Fruit fly (Drosophila melanogaster) whole organism, embryonic: Measurements from ENCODE around the gene CG32073.
A peak's percentile ranks its signal among the peaks of the same experiment; 100 is the strongest.

Experiments used
- Antp ChIP-seq: fragments of 200-800 bp; sonication (Bioruptor generic); optimal IDR thresholded peaks from 3 replicates; lab custom pipeline; 2016; ENCODE audit warnings: missing biosample characterization, missing genetic modification characterization
- B-H1 ChIP-seq: fragments of 200-800 bp; sonication (Bioruptor generic); IDR thresholded peaks from 3 replicates; pipeline ENCODE4 v1.3.6; 2022; ENCODE audit warnings: missing biosample characterization, missing genetic modification characterization
- Bdp1 ChIP-seq: fragments of 200-800 bp; sonication (Bioruptor generic); optimal IDR thresholded peaks from 3 replicates; lab custom pipeline; 2016; ENCODE audit warnings: missing biosample characterization, missing genetic modification characterization
- CG10321 ChIP-seq: fragments of 200-800 bp; sonication (Bioruptor generic); IDR thresholded peaks from 2 replicates; pipeline ENCODE4 v1.3.6; 2022; ENCODE audit warnings: missing biosample characterization, missing genetic modification characterization
- CG10565 ChIP-seq: fragments of 200-800 bp; sonication (Bioruptor generic); optimal IDR thresholded peaks from 3 replicates; lab custom pipeline; 2016; ENCODE audit warnings: missing biosample characterization, mild to moderate bottlenecking, missing genetic modification characterization
- CG11560 ChIP-seq: fragments of 200-800 bp; sonication (Bioruptor generic); IDR thresholded peaks from 3 replicates; pipeline ENCODE4 v1.3.6; 2022; ENCODE audit warnings: missing biosample characterization, missing genetic modification characterization
- CG1529 ChIP-seq: fragments of 200-800 bp; sonication (Bioruptor generic); optimal IDR thresholded peaks from 3 replicates; lab custom pipeline; 2018; ENCODE audit warnings: missing biosample characterization, missing genetic modification characterization
- CG1832 ChIP-seq: fragments of 200-800 bp; sonication (Bioruptor generic); optimal IDR thresholded peaks from 2 replicates; lab custom pipeline; 2017; ENCODE audit warnings: missing biosample characterization, mild to moderate bottlenecking, missing genetic modification characterization, inconsistent platforms
- CG30403 ChIP-seq: fragments of 200-800 bp; sonication (Bioruptor generic); optimal IDR thresholded peaks from 3 replicates; lab custom pipeline; 2016; ENCODE audit warnings: missing biosample characterization, missing genetic modification characterization
- CG3407 ChIP-seq: fragments of 200-800 bp; sonication (Bioruptor generic); optimal IDR thresholded peaks from 2 replicates; lab custom pipeline; 2018; ENCODE audit warnings: missing biosample characterization, mild to moderate bottlenecking, missing genetic modification characterization
- CG4730 ChIP-seq: fragments of 200-800 bp; sonication (Bioruptor generic); IDR thresholded peaks from 2 replicates; pipeline ENCODE4 v1.3.6; 2022; ENCODE audit warnings: missing biosample characterization, missing genetic modification characterization
- CG5180 ChIP-seq: fragments of 200-800 bp; sonication (Bioruptor generic); optimal IDR thresholded peaks from 3 replicates; lab custom pipeline; 2017; ENCODE audit warnings: missing biosample characterization, missing genetic modification characterization, mild to moderate bottlenecking, moderate library complexity, missing genetic modification reagents
- CG5953 ChIP-seq: fragments of 200-800 bp; sonication (Bioruptor generic); IDR thresholded peaks from 2 replicates; pipeline ENCODE4 v1.3.6; 2022; ENCODE audit warnings: missing biosample characterization, missing genetic modification characterization
- CG6765 ChIP-seq: fragments of 200-800 bp; sonication (Bioruptor generic); optimal IDR thresholded peaks from 3 replicates; lab custom pipeline; 2017; ENCODE audit warnings: missing biosample characterization, mild to moderate bottlenecking, missing genetic modification characterization
- CG9817 ChIP-seq: fragments of 200-800 bp; sonication (Bioruptor generic); optimal IDR thresholded peaks from 2 replicates; lab custom pipeline; 2018; ENCODE audit warnings: missing biosample characterization, mild to moderate bottlenecking, missing genetic modification characterization, moderate library complexity
- CG9932 ChIP-seq: fragments of 200-800 bp; sonication (Bioruptor generic); IDR thresholded peaks from 2 replicates; pipeline ENCODE4 v1.3.6; 2022; ENCODE audit warnings: missing biosample characterization, missing genetic modification characterization
- D19A ChIP-seq: fragments of 200-800 bp; optimal IDR thresholded peaks from 3 replicates; lab custom pipeline; 2019; ENCODE audit warnings: missing biosample characterization, mild to moderate bottlenecking, missing genetic modification characterization, moderate library complexity
- Doc3 ChIP-seq: fragments of 200-800 bp; sonication (Bioruptor generic); IDR thresholded peaks from 3 replicates; pipeline ENCODE4 v1.3.6; 2022; ENCODE audit warnings: missing biosample characterization, missing genetic modification characterization; ENCODE audit not compliant: partially characterized antibody
- Gsc ChIP-seq: fragments of 200-800 bp; sonication (Bioruptor generic); IDR thresholded peaks from 2 replicates; pipeline ENCODE4 v1.3.6; 2022; ENCODE audit warnings: missing biosample characterization, missing genetic modification characterization
- Gug ChIP-seq: fragments of 200-800 bp; sonication (Bioruptor generic); IDR thresholded peaks from 4 replicates; pipeline ENCODE4 v1.3.6; 2022; ENCODE audit warnings: missing biosample characterization, missing genetic modification characterization
- H2.0 ChIP-seq: fragments of 200-800 bp; sonication (Bioruptor generic); IDR thresholded peaks from 2 replicates; pipeline ENCODE4 v1.3.6; 2022; ENCODE audit warnings: missing biosample characterization, missing genetic modification characterization
- HLH54F ChIP-seq: fragments of 200-800 bp; sonication (Bioruptor generic); optimal IDR thresholded peaks from 3 replicates; lab custom pipeline; 2016; ENCODE audit warnings: missing biosample characterization, missing genetic modification characterization
- Hmr ChIP-seq: fragments of 200-800 bp; sonication (Bioruptor generic); optimal IDR thresholded peaks from 3 replicates; lab custom pipeline; 2017; ENCODE audit warnings: mild to moderate bottlenecking, missing biosample characterization, missing genetic modification reagents, missing genetic modification characterization
- Lhr ChIP-seq: fragments of 200-800 bp; sonication (Bioruptor generic); optimal IDR thresholded peaks from 3 replicates; lab custom pipeline; 2017; ENCODE audit warnings: mild to moderate bottlenecking, missing biosample characterization, missing genetic modification reagents, missing genetic modification characterization
- MBD-R2 ChIP-seq: fragments of 200-800 bp; sonication (Bioruptor generic); IDR thresholded peaks from 2 replicates; pipeline ENCODE4 v1.3.6; 2022; ENCODE audit warnings: missing biosample characterization, missing genetic modification characterization
- Opbp ChIP-seq: fragments of 200-800 bp; sonication (Bioruptor generic); IDR thresholded peaks from 3 replicates; pipeline ENCODE4 v1.3.6; 2022; ENCODE audit warnings: missing biosample characterization, missing genetic modification characterization; ENCODE audit not compliant: partially characterized antibody
- Optix ChIP-seq: fragments of 200-800 bp; sonication (Bioruptor generic); IDR thresholded peaks from 3 replicates; pipeline ENCODE4 v1.3.6; 2022; ENCODE audit warnings: missing biosample characterization, missing genetic modification characterization
- Ptx1 ChIP-seq: fragments of 200-800 bp; sonication (Bioruptor generic); IDR thresholded peaks from 2 replicates; pipeline ENCODE4 v1.3.6; 2022; ENCODE audit warnings: missing biosample characterization, missing genetic modification characterization
- ac ChIP-seq: fragments of 200-800 bp; sonication (Bioruptor generic); optimal IDR thresholded peaks from 3 replicates; lab custom pipeline; 2017; ENCODE audit warnings: missing biosample characterization, mild to moderate bottlenecking, missing genetic modification characterization
- ara ChIP-seq: fragments of 200-800 bp; sonication (Bioruptor generic); IDR thresholded peaks from 2 replicates; pipeline ENCODE4 v1.3.6; 2022; ENCODE audit warnings: missing biosample characterization, missing genetic modification characterization
- ase ChIP-seq: fragments of 200-800 bp; sonication (Bioruptor generic); IDR thresholded peaks from 3 replicates; pipeline ENCODE4 v1.3.6; 2022; ENCODE audit warnings: missing biosample characterization, missing genetic modification characterization
- ash1 ChIP-seq: fragments of 200-800 bp; sonication (Bioruptor generic); optimal IDR thresholded peaks from 2 replicates; lab custom pipeline; 2018; ENCODE audit warnings: missing biosample characterization, mild to moderate bottlenecking, missing genetic modification characterization
- cg ChIP-seq: fragments of 200-800 bp; sonication (Bioruptor generic); optimal IDR thresholded peaks from 3 replicates; lab custom pipeline; 2019; ENCODE audit warnings: missing biosample characterization, mild to moderate bottlenecking, missing genetic modification characterization, moderate library complexity
- chinmo ChIP-seq: fragments of 200-800 bp; sonication (Bioruptor generic); IDR thresholded peaks from 4 replicates; pipeline ENCODE4 v1.3.6; 2022; ENCODE audit warnings: missing biosample characterization, missing genetic modification characterization; ENCODE audit not compliant: partially characterized antibody
- corto ChIP-seq: fragments of 200-800 bp; sonication (Bioruptor generic); optimal IDR thresholded peaks from 2 replicates; lab custom pipeline; 2016; ENCODE audit warnings: missing biosample characterization, mild to moderate bottlenecking, missing genetic modification characterization, moderate library complexity
- crp ChIP-seq, 2 experiments: fragments of 200-800 bp; sonication (Bioruptor generic); optimal IDR thresholded peaks; 2 replicates in 1 of 2; 3 replicates in 1 of 2; lab custom pipeline; 2017; ENCODE audit warnings: missing biosample characterization in 2 of 2, missing genetic modification characterization in 2 of 2, mild to moderate bottlenecking in 1 of 2, moderate library complexity in 1 of 2
- dmrt11E ChIP-seq: fragments of 200-800 bp; sonication (Bioruptor generic); optimal IDR thresholded peaks from 3 replicates; lab custom pipeline; 2018; ENCODE audit warnings: missing biosample characterization, mild to moderate bottlenecking, missing genetic modification characterization, moderate library complexity
- dpn ChIP-seq, 2 experiments: fragments of 200-800 bp; sonication (Bioruptor generic); optimal IDR thresholded peaks; 3 replicates each; lab custom pipeline; 2016; ENCODE audit warnings: missing biosample characterization in 2 of 2, missing genetic modification characterization in 2 of 2
- fru ChIP-seq: fragments of >200 bp; optimal IDR thresholded peaks from 2 replicates; lab custom pipeline; 2017
- gsb ChIP-seq: fragments of 200-800 bp; sonication (Bioruptor generic); IDR thresholded peaks from 2 replicates; pipeline ENCODE4 v1.3.6; 2022; ENCODE audit warnings: missing biosample characterization, missing genetic modification characterization
- ham ChIP-seq: fragments of 200-800 bp; sonication (Bioruptor generic); IDR thresholded peaks from 2 replicates; pipeline ENCODE4 v1.3.6; 2022; ENCODE audit warnings: missing biosample characterization, missing genetic modification characterization
- knrl ChIP-seq: fragments of 200-800 bp; sonication (Bioruptor generic); IDR thresholded peaks from 3 replicates; pipeline ENCODE4 v1.3.6; 2022; ENCODE audit warnings: missing biosample characterization, missing genetic modification characterization; ENCODE audit not compliant: partially characterized antibody
- lbe ChIP-seq: fragments of 200-800 bp; sonication (Bioruptor generic); optimal IDR thresholded peaks from 2 replicates; lab custom pipeline; 2016; ENCODE audit warnings: missing biosample characterization, mild to moderate bottlenecking, missing genetic modification characterization
- nmo ChIP-seq: fragments of 200-800 bp; sonication (Bioruptor generic); optimal IDR thresholded peaks from 2 replicates; lab custom pipeline; 2018; ENCODE audit warnings: missing biosample characterization, mild to moderate bottlenecking, missing genetic modification characterization, moderate library complexity
- pros ChIP-seq: fragments of 200-800 bp; sonication (Bioruptor generic); optimal IDR thresholded peaks from 3 replicates; lab custom pipeline; 2019; ENCODE audit warnings: missing biosample characterization, mild to moderate bottlenecking, missing genetic modification characterization, moderate library complexity
- psq ChIP-seq: fragments of 200-800 bp; sonication (Bioruptor generic); optimal IDR thresholded peaks from 2 replicates; lab custom pipeline; 2017; ENCODE audit warnings: missing biosample characterization, missing genetic modification characterization
- seq ChIP-seq: fragments of 200-800 bp; sonication (Bioruptor generic); IDR thresholded peaks from 2 replicates; pipeline ENCODE4 v1.3.6; 2022; ENCODE audit warnings: missing biosample characterization, missing genetic modification characterization
- shn ChIP-seq: fragments of 200-800 bp; sonication (Bioruptor generic); optimal IDR thresholded peaks from 3 replicates; lab custom pipeline; 2016; ENCODE audit warnings: missing biosample characterization, missing genetic modification characterization
- slou ChIP-seq: fragments of 200-800 bp; sonication (Bioruptor generic); optimal IDR thresholded peaks from 3 replicates; lab custom pipeline; 2016; ENCODE audit warnings: missing biosample characterization, missing genetic modification characterization
- sob ChIP-seq: fragments of 200-800 bp; sonication (Bioruptor generic); IDR thresholded peaks from 2 replicates; pipeline ENCODE4 v1.3.6; 2022; ENCODE audit warnings: missing biosample characterization, missing genetic modification characterization
- tx ChIP-seq: fragments of 200-800 bp; sonication (Bioruptor generic); optimal IDR thresholded peaks from 2 replicates; lab custom pipeline; 2016; ENCODE audit warnings: missing biosample characterization, missing genetic modification characterization

The CG32073 gene

DNA sequence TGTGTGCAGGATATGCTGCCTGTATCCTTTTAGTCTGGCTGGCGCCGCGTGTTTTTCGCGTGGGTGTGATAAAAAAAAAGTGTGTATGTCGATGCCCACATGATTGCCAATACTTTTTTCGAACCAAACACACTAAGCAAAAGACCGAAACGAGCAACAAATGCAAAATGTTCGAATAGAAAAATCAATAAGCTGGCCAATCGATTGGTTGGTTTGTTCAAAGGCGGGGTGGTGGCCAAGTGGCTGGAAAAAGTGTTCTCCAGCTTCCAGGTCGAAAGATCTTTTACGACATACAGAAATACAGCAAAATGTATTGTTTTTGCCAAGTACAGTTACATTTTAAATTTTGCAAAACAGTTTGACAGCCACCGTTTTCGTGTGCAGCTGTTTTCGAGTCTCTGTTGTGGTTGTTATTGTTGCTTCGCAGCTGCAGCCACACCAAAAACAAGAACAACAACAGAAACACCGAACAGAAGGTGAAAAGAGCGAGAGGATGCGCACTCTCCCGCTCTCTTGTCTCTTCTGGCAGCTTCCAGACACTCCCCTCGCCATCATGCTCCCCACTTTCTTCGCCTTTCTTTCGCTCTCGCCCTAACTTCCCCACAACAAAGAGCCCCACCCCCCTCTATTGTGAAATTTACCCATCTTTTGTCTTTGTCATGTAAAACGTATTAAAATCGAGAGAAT is 16.4 kb upstream of the CG32073 start (continued):
- TF ChIP-seq chinmo (GFP tag; lab: Robert Waterston, UW) = 0 out of 4 replicates have a peak, but pooled peaks have one; percentile 31
- TF ChIP-seq CG9817 = no peak
- TF ChIP-seq ase = 0 out of 3 replicates have a peak, but pooled peaks have one; percentile 8
- TF ChIP-seq CG1529 = no peak
- no peak for TF ChIP-seq pros (GFP tag; lab: Kevin White, UChicago)
- TF ChIP-seq CG3407 (GFP tag; lab: Kevin White, UChicago) = no peak
- no peak for TF ChIP-seq ash1 (GFP tag; lab: Kevin White, UChicago)
- TF ChIP-seq CG30403 = no peak
- no peak for TF ChIP-seq psq (GFP tag; lab: Kevin White, UChicago)
- TF ChIP-seq corto (GFP tag; lab: Kevin White, UChicago) = no peak
- TF ChIP-seq ara = no peak
- TF ChIP-seq CG6765 = no peak
- no peak for TF ChIP-seq MBD-R2 (GFP tag; lab: Robert Waterston, UW)
- no peak for TF ChIP-seq nmo
- TF ChIP-seq Gug = no peak
- no peak for TF ChIP-seq cg
- TF ChIP-seq Ptx1 = no peak
- TF ChIP-seq fru = no peak

DNA sequence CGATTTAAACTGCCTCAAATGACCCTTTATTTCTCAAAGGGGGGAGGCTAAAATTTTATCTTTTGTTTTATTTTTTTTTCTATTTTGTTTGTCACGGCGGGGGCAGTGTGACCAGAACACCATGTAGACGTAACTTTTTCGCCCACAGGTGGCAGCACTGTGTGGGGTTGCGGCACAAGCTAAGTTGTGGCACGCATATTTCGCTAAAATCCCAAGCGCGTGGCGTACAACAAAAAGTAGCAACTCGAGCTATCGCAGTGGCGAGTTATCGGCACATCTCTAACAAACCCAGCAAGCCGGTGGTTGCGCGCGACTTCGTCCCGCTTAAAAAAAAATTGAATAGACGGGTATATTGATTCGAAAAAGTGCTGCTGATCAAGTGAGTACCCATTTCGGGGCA is 15.7 kb upstream of the CG32073 start, which contains the start of the genes Ufd1 and NaPi-III:
Gene Ufd1 (minus strand): TSS at position 129 of the 400 bp plus-strand sequence.
Gene NaPi-III (plus strand): TSS at position 261 of the 400 bp plus-strand sequence.
- peak; percentile 41 for TF ChIP-seq tx (GFP tag; lab: Kevin White, UChicago)
- peak; percentile 83 for TF ChIP-seq knrl (GFP tag; lab: Robert Waterston, UW)
- TF ChIP-seq dpn (GFP tag; optimal IDR thresholded peaks at IDR 0.05; lab: Kevin White, UChicago) = peak; percentile 46 to 62
- TF ChIP-seq CG5953 (GFP tag; lab: Robert Waterston, UW) = no peak
- no peak for TF ChIP-seq gsb (GFP tag; lab: Robert Waterston, UW)
- TF ChIP-seq ac = no peak
- TF ChIP-seq CG9932 (GFP tag; lab: Robert Waterston, UW) = peak; percentile 71
- no peak for TF ChIP-seq slou (GFP tag; lab: Kevin White, UChicago)
- peak; percentile 43 for TF ChIP-seq HLH54F (GFP tag; lab: Kevin White, UChicago)
- TF ChIP-seq D19A (tag; lab: Kevin White, UChicago) = no peak
- no peak for TF ChIP-seq corto (GFP tag; lab: Kevin White, UChicago)
- TF ChIP-seq Gsc (GFP tag; lab: Robert Waterston, UW) = no peak
- no peak for TF ChIP-seq CG1832 (GFP tag; lab: Kevin White, UChicago)
- no peak for TF ChIP-seq CG10565 (GFP tag; lab: Kevin White, UChicago)
- 0 out of 2 replicates have a peak, but pooled peaks have one; percentile 5 for TF ChIP-seq H2.0 (GFP tag; lab: Robert Waterston, UW)
- no peak for TF ChIP-seq lbe (GFP tag; lab: Kevin White, UChicago)
- TF ChIP-seq dmrt11E = peak; percentile 20
- TF ChIP-seq CG10321 = no peak
- no peak for TF ChIP-seq B-H1
- peak; percentile 78 for TF ChIP-seq CG11560
- TF ChIP-seq ham = no peak
- peak; percentile 68 for TF ChIP-seq sob (GFP tag; lab: Robert Waterston, UW)
- peak; percentile 16 for TF ChIP-seq Bdp1
- TF ChIP-seq seq = no peak
- peak; percentile 67 for TF ChIP-seq Doc3 (GFP tag; lab: Robert Waterston, UW)
- TF ChIP-seq shn (GFP tag; lab: Kevin White, UChicago) = peak; percentile 30
- TF ChIP-seq crp (GFP tag; optimal IDR thresholded peaks at IDR 0.05; lab: Kevin White, UChicago) = peak in 1 of 2 experiments; percentile 69
- TF ChIP-seq Optix (GFP tag; lab: Robert Waterston, UW) = no peak
- TF ChIP-seq Antp (GFP tag; lab: Kevin White, UChicago) = peak; percentile 10
- peak; percentile 98 for TF ChIP-seq Lhr (GFP tag; lab: Kevin White, UChicago)
- peak; percentile 93 for TF ChIP-seq Opbp (GFP tag; lab: Robert Waterston, UW)
- peak; percentile 90 for TF ChIP-seq Hmr (GFP tag; lab: Kevin White, UChicago)
- no peak for TF ChIP-seq CG4730 (GFP tag; lab: Robert Waterston, UW)
- TF ChIP-seq CG5180 (GFP tag; lab: Kevin White, UChicago) = no peak
